Fruit fly (Drosophila melanogaster) whole organism, embryonic: Measurements from ENCODE around the gene Dscam2.

Source experiments
- Bteb2 ChIP-seq: fragments of 200-800 bp; sonication (Bioruptor generic); optimal IDR thresholded peaks from 2 replicates; lab custom pipeline; 2016; ENCODE audit warnings: missing biosample characterization, missing genetic modification characterization
- CG11398 ChIP-seq: fragments of 200-800 bp; sonication (Bioruptor generic); optimal IDR thresholded peaks from 2 replicates; lab custom pipeline; 2016; ENCODE audit warnings: missing biosample characterization, missing genetic modification characterization
- CG14050 ChIP-seq: fragments of 200-800 bp; sonication (Bioruptor generic); IDR thresholded peaks from 3 replicates; pipeline ENCODE4 v1.3.6; 2022; ENCODE audit warnings: missing biosample characterization, missing genetic modification characterization
- CG15479 ChIP-seq: fragments of 200-800 bp; sonication (Bioruptor generic); optimal IDR thresholded peaks from 3 replicates; lab custom pipeline; 2019; ENCODE audit warnings: missing biosample characterization, mild to moderate bottlenecking, missing genetic modification characterization, moderate library complexity
- CG16815 ChIP-seq: fragments of 200-800 bp; sonication (Bioruptor generic); optimal IDR thresholded peaks from 3 replicates; lab custom pipeline; 2017; ENCODE audit warnings: missing biosample characterization, mild to moderate bottlenecking, missing genetic modification characterization
- CG17802 ChIP-seq: fragments of 200-800 bp; sonication (Bioruptor generic); optimal IDR thresholded peaks from 2 replicates; lab custom pipeline; 2018; ENCODE audit warnings: missing biosample characterization, mild to moderate bottlenecking, missing genetic modification characterization, moderate library complexity
- CG18764 ChIP-seq: fragments of 200-800 bp; sonication (Bioruptor generic); optimal IDR thresholded peaks from 3 replicates; lab custom pipeline; 2016; ENCODE audit warnings: missing biosample characterization, missing genetic modification characterization
- CG2712 ChIP-seq: fragments of 200-800 bp; optimal IDR thresholded peaks from 3 replicates; lab custom pipeline; 2019; ENCODE audit warnings: missing biosample characterization, mild to moderate bottlenecking, missing genetic modification characterization, moderate library complexity
- CG32532 ChIP-seq: fragments of 200-800 bp; sonication (Bioruptor generic); IDR thresholded peaks from 2 replicates; pipeline ENCODE4 v1.3.6; 2022; ENCODE audit warnings: missing biosample characterization, missing genetic modification characterization
- CG34224 ChIP-seq: fragments of 200-800 bp; sonication (Bioruptor generic); IDR thresholded peaks from 3 replicates; pipeline ENCODE4 v1.3.6; 2022; ENCODE audit warnings: missing biosample characterization, missing genetic modification characterization; ENCODE audit not compliant: partially characterized antibody
- CG3995 ChIP-seq: fragments of 200-800 bp; sonication (Bioruptor generic); optimal IDR thresholded peaks from 3 replicates; lab custom pipeline; 2016; ENCODE audit warnings: missing biosample characterization, missing genetic modification characterization
- CG5180 ChIP-seq: fragments of 200-800 bp; sonication (Bioruptor generic); optimal IDR thresholded peaks from 3 replicates; lab custom pipeline; 2017; ENCODE audit warnings: missing biosample characterization, missing genetic modification characterization, mild to moderate bottlenecking, moderate library complexity, missing genetic modification reagents
- CG7786 ChIP-seq: fragments of 200-800 bp; sonication (Bioruptor generic); optimal IDR thresholded peaks from 2 replicates; lab custom pipeline; 2016; ENCODE audit warnings: missing biosample characterization, missing genetic modification characterization
- CG9932 ChIP-seq: fragments of 200-800 bp; sonication (Bioruptor generic); IDR thresholded peaks from 2 replicates; pipeline ENCODE4 v1.3.6; 2022; ENCODE audit warnings: missing biosample characterization, missing genetic modification characterization
- CkIIα-i1 ChIP-seq: fragments of 200-800 bp; sonication (Bioruptor generic); IDR thresholded peaks from 2 replicates; pipeline ENCODE4 v1.3.6; 2022; ENCODE audit warnings: missing biosample characterization, missing genetic modification characterization
- D19A ChIP-seq: fragments of 200-800 bp; optimal IDR thresholded peaks from 3 replicates; lab custom pipeline; 2019; ENCODE audit warnings: missing biosample characterization, mild to moderate bottlenecking, missing genetic modification characterization, moderate library complexity
- Deaf1 ChIP-seq: fragments of 200-800 bp; optimal IDR thresholded peaks from 3 replicates; lab custom pipeline; 2019; ENCODE audit warnings: missing biosample characterization, mild to moderate bottlenecking, missing genetic modification characterization, moderate library complexity
- Dek ChIP-seq: fragments of 200-800 bp; sonication (Bioruptor generic); optimal IDR thresholded peaks from 3 replicates; lab custom pipeline; 2019; ENCODE audit warnings: missing biosample characterization, mild to moderate bottlenecking, missing genetic modification characterization, moderate library complexity
- Elba2 ChIP-seq: fragments of 200-800 bp; sonication (Bioruptor generic); optimal IDR thresholded peaks from 3 replicates; lab custom pipeline; 2016; ENCODE audit warnings: missing biosample characterization, missing genetic modification characterization
- Fer2 ChIP-seq: fragments of 200-800 bp; sonication (Bioruptor generic); optimal IDR thresholded peaks from 2 replicates; lab custom pipeline; 2018; ENCODE audit warnings: missing biosample characterization, mild to moderate bottlenecking, missing genetic modification characterization, moderate library complexity
- Gug ChIP-seq: fragments of 200-800 bp; sonication (Bioruptor generic); IDR thresholded peaks from 4 replicates; pipeline ENCODE4 v1.3.6; 2022; ENCODE audit warnings: missing biosample characterization, missing genetic modification characterization
- Jarid2 ChIP-seq: fragments of 200-800 bp; sonication (Bioruptor generic); optimal IDR thresholded peaks from 3 replicates; lab custom pipeline; 2017; ENCODE audit warnings: mild to moderate bottlenecking, missing biosample characterization, missing genetic modification reagents, missing genetic modification characterization
- NC2α ChIP-seq: fragments of 200-800 bp; sonication (Bioruptor generic); optimal IDR thresholded peaks from 2 replicates; lab custom pipeline; 2016; ENCODE audit warnings: missing biosample characterization, missing genetic modification characterization
- NFAT ChIP-seq: fragments of 200-800 bp; sonication (Bioruptor generic); IDR thresholded peaks from 2 replicates; pipeline ENCODE4 v1.3.6; 2022; ENCODE audit warnings: missing biosample characterization, missing genetic modification characterization
- Optix ChIP-seq: fragments of 200-800 bp; sonication (Bioruptor generic); IDR thresholded peaks from 3 replicates; pipeline ENCODE4 v1.3.6; 2022; ENCODE audit warnings: missing biosample characterization, missing genetic modification characterization
- Six4 ChIP-seq: fragments of 200-800 bp; sonication (Bioruptor generic); optimal IDR thresholded peaks from 2 replicates; lab custom pipeline; 2016; ENCODE audit warnings: missing biosample characterization, missing genetic modification characterization
- Ssrp ChIP-seq: fragments of 200-800 bp; sonication (Bioruptor generic); optimal IDR thresholded peaks from 2 replicates; lab custom pipeline; 2018; ENCODE audit warnings: missing biosample characterization, mild to moderate bottlenecking, missing genetic modification characterization, moderate library complexity
- Vsx1 ChIP-seq: fragments of 200-800 bp; sonication (Bioruptor generic); optimal IDR thresholded peaks from 2 replicates; lab custom pipeline; 2017; ENCODE audit warnings: missing biosample characterization, mild to moderate bottlenecking, missing genetic modification characterization, missing genetic modification reagents
- ap ChIP-seq: fragments of 200-800 bp; sonication (Bioruptor generic); IDR thresholded peaks from 2 replicates; pipeline ENCODE4 v1.3.6; 2022; ENCODE audit warnings: missing biosample characterization, missing genetic modification characterization
- ase ChIP-seq: fragments of 200-800 bp; sonication (Bioruptor generic); IDR thresholded peaks from 3 replicates; pipeline ENCODE4 v1.3.6; 2022; ENCODE audit warnings: missing biosample characterization, missing genetic modification characterization
- caup ChIP-seq: fragments of 200-800 bp; sonication (Bioruptor generic); optimal IDR thresholded peaks from 3 replicates; lab custom pipeline; 2017; ENCODE audit warnings: missing biosample characterization, mild to moderate bottlenecking, missing genetic modification characterization, moderate library complexity; ENCODE audit not compliant: severe bottlenecking
- cwo ChIP-seq: fragments of 200-800 bp; sonication (Bioruptor generic); optimal IDR thresholded peaks from 3 replicates; lab custom pipeline; 2017; ENCODE audit warnings: missing biosample characterization, missing genetic modification characterization, mild to moderate bottlenecking, moderate library complexity, missing genetic modification reagents
- gt ChIP-seq: fragments of 200-800 bp; sonication (Bioruptor generic); IDR thresholded peaks from 2 replicates; pipeline ENCODE4 v1.3.6; 2022; ENCODE audit warnings: missing biosample characterization, missing genetic modification characterization
- insv ChIP-seq, 2 experiments: fragments of 200-800 bp; sonication (Bioruptor generic); optimal IDR thresholded peaks; 3 replicates each; lab custom pipeline; 2016 to 2018; ENCODE audit warnings: missing biosample characterization in 2 of 2, missing genetic modification characterization in 2 of 2
- jing ChIP-seq: fragments of 200-800 bp; sonication (Bioruptor generic); optimal IDR thresholded peaks from 2 replicates; lab custom pipeline; 2018; ENCODE audit warnings: missing biosample characterization, mild to moderate bottlenecking, missing genetic modification characterization
- kah ChIP-seq: fragments of 200-800 bp; sonication (Bioruptor generic); optimal IDR thresholded peaks from 2 replicates; lab custom pipeline; 2018; ENCODE audit warnings: missing biosample characterization, mild to moderate bottlenecking, missing genetic modification characterization
- lov ChIP-seq, 2 experiments: fragments of 200-800 bp in 1 of 2; fragments of >200 bp in 1 of 2; sonication (Bioruptor generic) in 1 of 2; IDR thresholded peaks in 1 of 2; optimal IDR thresholded peaks in 1 of 2; 2 replicates in 1 of 2; 3 replicates in 1 of 2; pipeline versions ENCODE4 v1.3.6 to Lab custom; 2017 to 2022; ENCODE audit warnings: missing biosample characterization in 1 of 2, missing genetic modification characterization in 1 of 2
- peb ChIP-seq: fragments of 200-800 bp; sonication (Bioruptor generic); IDR thresholded peaks from 2 replicates; pipeline ENCODE4 v1.3.6; 2022; ENCODE audit warnings: missing biosample characterization, missing genetic modification characterization
- pnt ChIP-seq: fragments of 200-800 bp; sonication (Bioruptor generic); optimal IDR thresholded peaks from 3 replicates; lab custom pipeline; 2016; ENCODE audit warnings: missing biosample characterization, missing genetic modification characterization
- pum ChIP-seq: fragments of 200-800 bp; sonication (Bioruptor generic); optimal IDR thresholded peaks from 2 replicates; lab custom pipeline; 2016; ENCODE audit warnings: missing biosample characterization, missing genetic modification characterization
- so ChIP-seq: fragments of 200-800 bp; sonication (Bioruptor generic); IDR thresholded peaks from 3 replicates; pipeline ENCODE4 v1.3.6; 2022; ENCODE audit warnings: missing biosample characterization, missing genetic modification characterization
- stc ChIP-seq: fragments of 200-800 bp; sonication (Bioruptor generic); IDR thresholded peaks from 2 replicates; pipeline ENCODE4 v1.3.6; 2022; ENCODE audit warnings: missing biosample characterization, missing genetic modification characterization
- tna ChIP-seq: fragments of 200-800 bp; sonication (Bioruptor generic); IDR thresholded peaks from 2 replicates; pipeline ENCODE4 v1.3.6; 2022; ENCODE audit warnings: missing biosample characterization, missing genetic modification characterization; ENCODE audit not compliant: partially characterized antibody
- tup ChIP-seq: fragments of 200-800 bp; sonication (Bioruptor generic); optimal IDR thresholded peaks from 2 replicates; lab custom pipeline; 2016; ENCODE audit warnings: missing biosample characterization, mild to moderate bottlenecking, missing genetic modification characterization, moderate library complexity
- vvl ChIP-seq: fragments of 200-800 bp; sonication (Bioruptor generic); IDR thresholded peaks from 2 replicates; pipeline ENCODE4 v1.3.6; 2022; ENCODE audit warnings: missing biosample characterization, missing genetic modification characterization
- wor ChIP-seq: fragments of 200-800 bp; sonication (Bioruptor generic); IDR thresholded peaks from 2 replicates; pipeline ENCODE4 v1.3.6; 2022; ENCODE audit warnings: missing biosample characterization, missing genetic modification characterization
- yki ChIP-seq: fragments of >200 bp; optimal IDR thresholded peaks from 3 replicates; lab custom pipeline; 2018

The Dscam2 gene

dm6 chr3L:7133699-7134655 lies 55.8 kb downstream of the Dscam2 start, which contains the start of gene melt (continued):
- peak; percentile 90 for TF ChIP-seq Deaf1 (tag; lab: Kevin White, UChicago)
- peak; percentile 54 for TF ChIP-seq kah (GFP tag; lab: Kevin White, UChicago)
- TF ChIP-seq Vsx1 (GFP tag; lab: Kevin White, UChicago): peak; percentile 75
- peak; percentile 66 for TF ChIP-seq CG11398
- TF ChIP-seq D19A (tag; lab: Kevin White, UChicago): peak; percentile 83
- peak; percentile 74 for TF ChIP-seq CG5180 (GFP tag; lab: Kevin White, UChicago)
- TF ChIP-seq cwo (GFP tag; lab: Kevin White, UChicago): peak; percentile 79
- TF ChIP-seq CG32532: peak; percentile 80
- TF ChIP-seq CG7786: peak; percentile 90
- peak; percentile 59 for TF ChIP-seq NC2α
- TF ChIP-seq Ssrp: peak; percentile 89
- TF ChIP-seq CG9932 (GFP tag; lab: Robert Waterston, UW): peak; percentile 78
- TF ChIP-seq CG16815: peak; percentile 89
- peak; percentile 50; the same call in 1 of the 4 replicates for TF ChIP-seq Gug (GFP tag; lab: Robert Waterston, UW)
- TF ChIP-seq Six4 (GFP tag; lab: Kevin White, UChicago): peak; percentile 83
- TF ChIP-seq Optix (GFP tag; lab: Robert Waterston, UW): peak; percentile 63; the same call in 2 of the 3 replicates
- peak; percentile 93 for TF ChIP-seq CG2712 (tag; lab: Kevin White, UChicago)
- TF ChIP-seq vvl (GFP tag; lab: Robert Waterston, UW): peak; percentile 62
- TF ChIP-seq CG18764: peak; percentile 71
- TF ChIP-seq insv (GFP tag; optimal IDR thresholded peaks at IDR 0.05; lab: Kevin White, UChicago): peak; percentile 37 to 56
- TF ChIP-seq stc: 0 out of 2 replicates have a peak, but pooled peaks have one; percentile 41
- TF ChIP-seq CkIIα-i1 (GFP tag; lab: Robert Waterston, UW): no peak
- peak; percentile 70 for TF ChIP-seq peb
- peak; percentile 87 for TF ChIP-seq Dek (tag; lab: Kevin White, UChicago)
- TF ChIP-seq CG3995 (GFP tag; lab: Kevin White, UChicago): peak; percentile 56
- TF ChIP-seq lov (optimal IDR thresholded peaks at IDR 0.05; lab: Kevin White, UChicago): no peak
- TF ChIP-seq lov (GFP tag; IDR thresholded peaks at IDR 0.05; lab: Robert Waterston, UW): 0 out of 3 replicates have a peak, but pooled peaks have one; percentile 8
- peak; percentile 64 for TF ChIP-seq yki (lab: Kevin White, UChicago)
- peak; percentile 75 for TF ChIP-seq tup (GFP tag; lab: Kevin White, UChicago)
- TF ChIP-seq ap: peak; percentile 47
- TF ChIP-seq pum (GFP tag; lab: Kevin White, UChicago): peak; percentile 85
- TF ChIP-seq wor: peak; percentile 62; the same call in 1 of the 2 replicates
- peak; percentile 67; the same call in 2 of the 3 replicates for TF ChIP-seq so
- peak; percentile 46 for TF ChIP-seq CG17802
- TF ChIP-seq caup (GFP tag; lab: Kevin White, UChicago): peak; percentile 81
- TF ChIP-seq tna (GFP tag; lab: Robert Waterston, UW): peak; percentile 41; the same call in 1 of the 2 replicates
- TF ChIP-seq jing (GFP tag; lab: Kevin White, UChicago): peak; percentile 77
- TF ChIP-seq Fer2: peak; percentile 54
- peak; percentile 60 for TF ChIP-seq NFAT (GFP tag; lab: Robert Waterston, UW)
- peak; percentile 43; the same call in 1 of the 3 replicates for TF ChIP-seq ase (GFP tag; lab: Robert Waterston, UW)
- TF ChIP-seq CG34224 (GFP tag; lab: Robert Waterston, UW): peak; percentile 9; the same call in 1 of the 3 replicates
- peak; percentile 83 for TF ChIP-seq Bteb2 (GFP tag; lab: Kevin White, UChicago)
- peak; percentile 91 for TF ChIP-seq Jarid2 (GFP tag; lab: Kevin White, UChicago)
- peak; percentile 77 for TF ChIP-seq pnt (GFP tag; lab: Kevin White, UChicago)
- 0 out of 2 replicates have a peak, but pooled peaks have one; percentile 47 for TF ChIP-seq gt (GFP tag; lab: Robert Waterston, UW)
- peak; percentile 23 for TF ChIP-seq Elba2 (GFP tag; lab: Kevin White, UChicago)
- peak; percentile 52; the same call in 2 of the 3 replicates for TF ChIP-seq CG14050 (GFP tag; lab: Robert Waterston, UW)
- peak; percentile 51 for TF ChIP-seq CG15479 (GFP tag; lab: Kevin White, UChicago)
